Fruit fly (Drosophila melanogaster): ENCODE data around the gene trc.
A peak's percentile ranks its signal among the peaks of the same experiment; 100 is the strongest.

trc gene

dm6 chr3L:19815472-19816150, 18.5 kb downstream of the trc start, which contains the start of gene cyc (continued):
- TF ChIP-seq sens (GFP tag) (peak; percentile 42), CG31224 (GFP tag; IDR thresholded peaks at IDR 0.05) (no peak), grau (tag; optimal IDR thresholded peaks at IDR 0.05) (peak; percentile 39), Taf1 (GFP tag; IDR thresholded peaks at IDR 0.05) (no peak), CG11695 (GFP tag; IDR thresholded peaks at IDR 0.05) (no peak), zen (tag; optimal IDR thresholded peaks at IDR 0.05) (no peak), Nf-YB (GFP tag; optimal IDR thresholded peaks at IDR 0.05) (no peak), onecut (GFP tag; IDR thresholded peaks at IDR 0.05) (no peak), CG4617 (GFP tag; optimal IDR thresholded peaks at IDR 0.05; ENCODE audit: borderline replicate concordance) (no peak), CG7963 (GFP tag; IDR thresholded peaks at IDR 0.05; ENCODE audit: partially characterized antibody) (no peak), Hsf (GFP tag; optimal IDR thresholded peaks at IDR 0.05) (no peak), sr (GFP tag; IDR thresholded peaks at IDR 0.05) (no peak), Hr39 (optimal IDR thresholded peaks at IDR 0.05) (no peak), fd102C (GFP tag; optimal IDR thresholded peaks at IDR 0.05) (no peak), ems (GFP tag; optimal IDR thresholded peaks at IDR 0.05) (no peak), Mes4 (GFP tag; optimal IDR thresholded peaks at IDR 0.05) (no peak), BEAF-32 (GFP tag; optimal IDR thresholded peaks at IDR 0.05) (peak; percentile 1), ftz-f1 (GFP tag; optimal IDR thresholded peaks at IDR 0.05) (no peak), corto (GFP tag; optimal IDR thresholded peaks at IDR 0.05) (no peak), CG7786 (GFP tag; optimal IDR thresholded peaks at IDR 0.05) (no peak), CG14667 (GFP tag; IDR thresholded peaks at IDR 0.05) (no peak), CG6791 (GFP tag; IDR thresholded peaks at IDR 0.05; ENCODE audit: partially characterized antibody) (no peak), br (optimal IDR thresholded peaks at IDR 0.05) (no peak), ci (GFP tag; IDR thresholded peaks at IDR 0.05) (0 out of 3 replicates have a peak, but pooled peaks have one; percentile 19), CG2889 (GFP tag; IDR thresholded peaks at IDR 0.05) (no peak), stwl (tag; optimal IDR thresholded peaks at IDR 0.05) (peak; percentile 17), CG7745 (tag; optimal IDR thresholded peaks at IDR 0.05) (no peak), Pdp1 (GFP tag; optimal IDR thresholded peaks at IDR 0.05) (peak in 1 of 2 experiments; percentile 28), vfl (GFP tag; optimal IDR thresholded peaks at IDR 0.05) (no peak), sna (GFP tag; IDR thresholded peaks at IDR 0.05; ENCODE audit: partially characterized antibody) (no peak), ato (GFP tag; IDR thresholded peaks at IDR 0.05; ENCODE audit: partially characterized antibody) (no peak), GATAe (GFP tag; conservative IDR thresholded peaks at IDR 0.05) (no peak), CG2712 (tag; optimal IDR thresholded peaks at IDR 0.05) (no peak), YL-1 (GFP tag; optimal IDR thresholded peaks at IDR 0.05) (peak; percentile 32), CG5180 (GFP tag; optimal IDR thresholded peaks at IDR 0.05) (peak; percentile 21), nerfin-2 (GFP tag; IDR thresholded peaks at IDR 0.05; ENCODE audit: partially characterized antibody) (no peak), Blimp-1 (GFP tag; optimal IDR thresholded peaks at IDR 0.05) (no peak), Xrp1 (GFP tag; IDR thresholded peaks at IDR 0.05) (no peak), Dip3 (GFP tag; optimal IDR thresholded peaks at IDR 0.05) (no peak), CG15514 (GFP tag; optimal IDR thresholded peaks at IDR 0.05) (peak; percentile 84), fd96Cb (tag; optimal IDR thresholded peaks at IDR 0.05) (no peak), CG17328 (GFP tag; IDR thresholded peaks at IDR 0.05) (no peak), E2f1 (GFP tag; IDR thresholded peaks at IDR 0.05) (no peak), inv (GFP tag; IDR thresholded peaks at IDR 0.05; ENCODE audit: partially characterized antibody) (no peak), Dll (GFP tag; IDR thresholded peaks at IDR 0.05; ENCODE audit: partially characterized antibody) (no peak), Fer1 (GFP tag; optimal IDR thresholded peaks at IDR 0.05) (peak; percentile 11), CG13287 (GFP tag; IDR thresholded peaks at IDR 0.05; ENCODE audit: partially characterized antibody) (peak; percentile 8; the same call in 1 of the 2 replicates), CG9609 (GFP tag; optimal IDR thresholded peaks at IDR 0.05) (no peak), Eip74EF (GFP tag; optimal IDR thresholded peaks at IDR 0.05) (peak in 1 of 2 experiments; percentile 41)
